Fruit fly (Drosophila melanogaster): Measurements from ENCODE around the gene ana1.

DNA sequence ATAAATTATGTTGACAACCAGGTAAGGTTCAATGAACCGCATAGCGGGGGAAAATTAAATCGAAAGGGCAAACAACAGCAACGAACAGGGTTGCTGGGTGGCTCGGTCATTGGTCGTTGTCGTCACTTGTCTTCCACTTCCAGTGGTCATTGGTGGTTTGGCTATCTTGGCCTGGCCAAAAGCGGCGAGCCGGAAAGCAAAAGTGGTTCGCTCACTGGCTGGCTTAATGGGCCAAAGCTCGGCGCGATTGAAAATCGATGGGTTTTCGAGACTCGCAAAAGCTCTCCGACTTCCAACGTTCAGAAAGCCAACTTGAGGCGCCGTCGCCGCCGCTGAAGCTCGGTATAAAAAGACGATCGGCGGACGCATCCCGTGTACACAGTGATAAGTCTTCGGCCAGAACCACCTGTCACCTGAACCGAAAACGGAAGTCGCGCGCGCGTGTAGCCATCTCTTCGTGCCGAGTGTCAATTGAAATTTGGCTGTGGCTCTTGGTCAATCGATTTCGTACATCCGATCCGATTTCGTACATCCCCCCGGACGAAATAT is 5.9 kb upstream of the ana1 start, which contains the start of gene Jhbp12:
- TF ChIP-seq CG10669 (GFP tag; optimal IDR thresholded peaks at IDR 0.05) = no peak
- TF ChIP-seq CG3919 (GFP tag; optimal IDR thresholded peaks at IDR 0.05) = no peak
- no peak for TF ChIP-seq cyc (GFP tag; optimal IDR thresholded peaks at IDR 0.05)
- no peak for TF ChIP-seq dac (GFP tag; optimal IDR thresholded peaks at IDR 0.05)
- TF ChIP-seq acj6 (GFP tag; optimal IDR thresholded peaks at IDR 0.05) = no peak
- no peak for TF ChIP-seq CG6792 (GFP tag; optimal IDR thresholded peaks at IDR 0.05)
